Fruit fly (Drosophila melanogaster) S2 (cell line): ENCODE data around the gene CG13123.

Experiments used
- CG8478 ChIP-seq: fragments of >200 bp; optimal IDR thresholded peaks from 2 replicates; lab custom pipeline; 2018
- CTCF ChIP-seq, 2 experiments: fragments of >200 bp; optimal IDR thresholded peaks; 2 replicates each; lab custom pipeline; 2018

- TF ChIP-seq CTCF (optimal IDR thresholded peaks at IDR 0.05; lab: Kevin White, UChicago) = no peak
- no peak for TF ChIP-seq CG8478
Observed at dm6 chr2L:9758856-9759255, 34.1 kb downstream of the CG13123 start.
